Worm (Caenorhabditis elegans) whole organism, L3 larva: ENCODE data around the gene F41C3.11.

Source experiments
- R02D3.7 ChIP-seq: fragments of 150-350 bp; optimal IDR thresholded peaks from 2 replicates; lab custom pipeline; 2014; ENCODE audit warnings: missing biosample characterization, missing genetic modification characterization
- ZK546.5 ChIP-seq: sonication (generic microtip); optimal IDR thresholded peaks from 2 replicates; lab custom pipeline; 2017; ENCODE audit warnings: missing biosample characterization, missing genetic modification characterization
- aly-2 ChIP-seq: fragments of 150-350 bp; optimal IDR thresholded peaks from 2 replicates; lab custom pipeline; 2014; ENCODE audit warnings: missing biosample characterization, missing genetic modification characterization
- ama-1 ChIP-seq: fragments of 150-350 bp; optimal IDR thresholded peaks from 2 replicates; lab custom pipeline; 2018
- ceh-16 ChIP-seq: sonication (generic microtip); optimal IDR thresholded peaks from 2 replicates; lab custom pipeline; 2017; ENCODE audit warnings: missing biosample characterization, missing genetic modification characterization
- ceh-28 ChIP-seq: fragments of 150-350 bp; optimal IDR thresholded peaks from 2 replicates; lab custom pipeline; 2014; ENCODE audit warnings: missing biosample characterization, missing genetic modification reagents, missing genetic modification characterization
- ceh-82 ChIP-seq: fragments of 150-350 bp; optimal IDR thresholded peaks from 2 replicates; lab custom pipeline; 2014; ENCODE audit warnings: missing biosample characterization, missing genetic modification characterization
- ceh-9 ChIP-seq: sonication (generic microtip); optimal IDR thresholded peaks from 2 replicates; lab custom pipeline; 2018; ENCODE audit warnings: missing biosample characterization, missing genetic modification characterization
- daf-12 ChIP-seq: fragments of 150-350 bp; optimal IDR thresholded peaks from 2 replicates; lab custom pipeline; 2014; ENCODE audit warnings: missing biosample characterization, missing genetic modification reagents, missing genetic modification characterization
- egl-27 ChIP-seq: sonication (generic microtip); optimal IDR thresholded peaks from 4 replicates; lab custom pipeline; 2017; ENCODE audit warnings: missing biosample characterization, missing genetic modification reagents, missing genetic modification characterization
- egl-5 ChIP-seq: fragments of 150-350 bp; optimal IDR thresholded peaks from 2 replicates; lab custom pipeline; 2017; ENCODE audit warnings: missing biosample characterization, missing genetic modification reagents, missing genetic modification characterization, inconsistent platforms
- elt-1 ChIP-seq: fragments of 150-350 bp; optimal IDR thresholded peaks from 2 replicates; lab custom pipeline; 2014; ENCODE audit warnings: missing biosample characterization, missing genetic modification characterization
- elt-2 ChIP-seq: sonication (generic microtip); optimal IDR thresholded peaks from 2 replicates; lab custom pipeline; 2016; ENCODE audit warnings: missing genetic modification reagents, mild to moderate bottlenecking, missing genetic modification characterization, missing compliant biosample characterization
- elt-3 ChIP-seq, 3 experiments: fragments of 150-350 bp in 1 of 3; sonication (generic microtip) in 2 of 3; optimal IDR thresholded peaks; 2 replicates in 2 of 3; 4 replicates in 1 of 3; lab custom pipeline; 2014 to 2017; ENCODE audit warnings: missing biosample characterization in 3 of 3, missing genetic modification characterization in 3 of 3
- eor-1 ChIP-seq, 2 experiments: fragments of 150-350 bp; optimal IDR thresholded peaks; 2 replicates each; lab custom pipeline; 2014 to 2018; ENCODE audit warnings: missing biosample characterization in 2 of 2, missing genetic modification characterization in 2 of 2
- fkh-10 ChIP-seq: sonication (generic microtip); optimal IDR thresholded peaks from 2 replicates; lab custom pipeline; 2017; ENCODE audit warnings: missing biosample characterization, missing genetic modification reagents, missing genetic modification characterization
- fkh-2 ChIP-seq: fragments of 150-350 bp; optimal IDR thresholded peaks from 2 replicates; lab custom pipeline; 2014; ENCODE audit warnings: missing biosample characterization, missing genetic modification reagents, missing genetic modification characterization
- fos-1 ChIP-seq: fragments of 150-350 bp; optimal IDR thresholded peaks from 2 replicates; lab custom pipeline; 2014; ENCODE audit warnings: missing biosample characterization, missing genetic modification characterization
- hmg-11 ChIP-seq: sonication (generic microtip); optimal IDR thresholded peaks from 2 replicates; lab custom pipeline; 2016; ENCODE audit warnings: missing genetic modification characterization, missing compliant biosample characterization
- jun-1 ChIP-seq: fragments of 150-350 bp; optimal IDR thresholded peaks from 2 replicates; lab custom pipeline; 2014; ENCODE audit warnings: missing biosample characterization, missing genetic modification reagents, missing genetic modification characterization
- lin-15B ChIP-seq: fragments of 150-350 bp; optimal IDR thresholded peaks from 2 replicates; lab custom pipeline; 2014; ENCODE audit warnings: missing biosample characterization, missing genetic modification characterization
- lin-39 ChIP-seq: fragments of 150-350 bp; optimal IDR thresholded peaks from 2 replicates; lab custom pipeline; 2018; ENCODE audit warnings: missing biosample characterization, missing genetic modification reagents, missing genetic modification characterization
- lsy-12 ChIP-seq: sonication (generic microtip); optimal IDR thresholded peaks from 2 replicates; lab custom pipeline; 2016; ENCODE audit warnings: mild to moderate bottlenecking, missing genetic modification characterization, missing compliant biosample characterization
- mdl-1 ChIP-seq: fragments of 150-350 bp; optimal IDR thresholded peaks from 2 replicates; lab custom pipeline; 2014; ENCODE audit warnings: missing biosample characterization, missing genetic modification characterization
- mml-1 ChIP-seq: fragments of 150-350 bp; sonication (generic microtip); optimal IDR thresholded peaks from 3 replicates; lab custom pipeline; 2014; ENCODE audit warnings: missing biosample characterization, missing genetic modification characterization
- nfya-1 ChIP-seq: sonication (generic microtip); optimal IDR thresholded peaks from 2 replicates; lab custom pipeline; 2017; ENCODE audit warnings: missing genetic modification characterization, mild to moderate bottlenecking, missing compliant biosample characterization, antibody characterized with exemption, moderate library complexity; ENCODE audit not compliant: insufficient read depth
- nhr-11 ChIP-seq: fragments of 150-350 bp; optimal IDR thresholded peaks from 2 replicates; lab custom pipeline; 2014; ENCODE audit warnings: missing biosample characterization, missing genetic modification characterization
- nhr-12 ChIP-seq: fragments of 150-350 bp; optimal IDR thresholded peaks from 2 replicates; lab custom pipeline; 2014; ENCODE audit warnings: missing biosample characterization, missing genetic modification characterization
- nhr-23 ChIP-seq: fragments of 150-350 bp; optimal IDR thresholded peaks from 2 replicates; lab custom pipeline; 2014; ENCODE audit warnings: missing biosample characterization, missing genetic modification reagents, missing genetic modification characterization
- nhr-237 ChIP-seq: fragments of 150-350 bp; optimal IDR thresholded peaks from 2 replicates; lab custom pipeline; 2014; ENCODE audit warnings: missing biosample characterization, missing genetic modification characterization
- nhr-25 ChIP-seq: sonication (generic microtip); optimal IDR thresholded peaks from 2 replicates; lab custom pipeline; 2017; ENCODE audit warnings: missing biosample characterization, missing genetic modification characterization
- nhr-28 ChIP-seq: fragments of 150-350 bp; optimal IDR thresholded peaks from 2 replicates; lab custom pipeline; 2014; ENCODE audit warnings: missing biosample characterization, missing genetic modification characterization
- nhr-43 ChIP-seq: sonication (generic microtip); optimal IDR thresholded peaks from 2 replicates; lab custom pipeline; 2016; ENCODE audit warnings: mild to moderate bottlenecking, missing genetic modification characterization, missing compliant biosample characterization; ENCODE audit not compliant: poor library complexity, severe bottlenecking
- nhr-67 ChIP-seq: fragments of 150-350 bp; optimal IDR thresholded peaks from 2 replicates; lab custom pipeline; 2014; ENCODE audit warnings: missing biosample characterization, missing genetic modification characterization
- nhr-76 ChIP-seq: fragments of 150-350 bp; sonication (generic microtip); optimal IDR thresholded peaks from 5 replicates; lab custom pipeline; 2014; ENCODE audit warnings: missing biosample characterization, missing genetic modification characterization
- nhr-77 ChIP-seq: fragments of 150-350 bp; optimal IDR thresholded peaks from 2 replicates; lab custom pipeline; 2014; ENCODE audit warnings: missing biosample characterization, missing genetic modification characterization
- pha-4 ChIP-seq: fragments of 150-350 bp; optimal IDR thresholded peaks from 2 replicates; lab custom pipeline; 2014; ENCODE audit warnings: missing biosample characterization, missing genetic modification reagents, missing genetic modification characterization
- pqm-1 ChIP-seq: fragments of 150-350 bp; optimal IDR thresholded peaks from 2 replicates; lab custom pipeline; 2017; ENCODE audit warnings: missing biosample characterization, missing genetic modification characterization, inconsistent platforms
- sea-2 ChIP-seq: fragments of 150-350 bp; sonication (generic microtip); optimal IDR thresholded peaks from 4 replicates; lab custom pipeline; 2014; ENCODE audit warnings: missing biosample characterization, missing genetic modification reagents, missing genetic modification characterization
- skn-1 ChIP-seq: fragments of 150-350 bp; optimal IDR thresholded peaks from 2 replicates; lab custom pipeline; 2014; ENCODE audit warnings: missing biosample characterization, missing genetic modification characterization
- snpc-4 ChIP-seq: fragments of 150-350 bp; optimal IDR thresholded peaks from 2 replicates; lab custom pipeline; 2014; ENCODE audit warnings: missing biosample characterization, missing genetic modification characterization
- tbx-2 ChIP-seq: sonication (generic microtip); optimal IDR thresholded peaks from 2 replicates; lab custom pipeline; 2016; ENCODE audit warnings: mild to moderate bottlenecking, missing genetic modification characterization, missing compliant biosample characterization
- unc-39 ChIP-seq: sonication (generic microtip); optimal IDR thresholded peaks from 4 replicates; lab custom pipeline; 2017; ENCODE audit warnings: missing biosample characterization, missing genetic modification characterization
- unc-62 ChIP-seq: fragments of 150-350 bp; sonication (generic microtip); optimal IDR thresholded peaks from 4 replicates; lab custom pipeline; 2014; ENCODE audit warnings: missing biosample characterization, missing genetic modification reagents, missing genetic modification characterization
- zag-1 ChIP-seq: fragments of 150-350 bp; optimal IDR thresholded peaks from 2 replicates; lab custom pipeline; 2014; ENCODE audit warnings: missing biosample characterization, missing genetic modification characterization
- ztf-11 ChIP-seq: fragments of 150-350 bp; optimal IDR thresholded peaks from 2 replicates; lab custom pipeline; 2014; ENCODE audit warnings: missing biosample characterization, missing genetic modification characterization
- ztf-4 ChIP-seq: fragments of 150-350 bp; optimal IDR thresholded peaks from 2 replicates; lab custom pipeline; 2014; ENCODE audit warnings: missing biosample characterization, missing genetic modification characterization

Gene F41C3.11

ce11 chrII:4710120-4710519 is 23.6 kb downstream of the F41C3.11 start, which contains the start of gene tag-151:
Gene tag-151 (plus strand): TSS chrII:4710277.
- TF ChIP-seq nhr-43 (tag; lab: Kevin White, UChicago) (peak; percentile 43), ceh-82 (no peak), fos-1 (tag; lab: Kevin White, UChicago) (no peak), elt-3 (tag; optimal IDR thresholded peaks at IDR 0.05; lab: Kevin White, UChicago) (no peak), fkh-10 (GFP tag; lab: Kevin White, UChicago) (no peak), elt-2 (peak; percentile 28), lsy-12 (tag; lab: Kevin White, UChicago) (peak; percentile 64), aly-2 (tag; lab: Kevin White, UChicago) (peak; percentile 53)

ce11 chrII:4706359-4706871 is 27.3 kb downstream of the F41C3.11 start, which contains the start of the genes F10G7.9 and tsn-1:
Gene F10G7.9 (minus strand): TSS chrII:4706485.
Gene tsn-1 (plus strand): TSS chrII:4706821.
- TF ChIP-seq egl-5 (tag; lab: Kevin White, UChicago): no peak
- no peak for TF ChIP-seq daf-12 (tag; lab: Kevin White, UChicago)
- no peak for TF ChIP-seq nhr-76 (tag; lab: Kevin White, UChicago)
- TF ChIP-seq jun-1 (tag; lab: Kevin White, UChicago): no peak
- peak; percentile 82 for TF ChIP-seq lin-15B
- peak; percentile 48 for TF ChIP-seq pqm-1
- no peak for TF ChIP-seq nhr-237
- TF ChIP-seq pha-4 (tag; lab: Kevin White, UChicago): peak; percentile 77
- TF ChIP-seq lin-39 (tag; lab: Kevin White, UChicago): no peak
- TF ChIP-seq nhr-25 (tag; lab: Kevin White, UChicago): peak; percentile 81
- no peak for TF ChIP-seq fos-1 (tag; lab: Kevin White, UChicago)
- no peak for TF ChIP-seq elt-3 (tag; optimal IDR thresholded peaks at IDR 0.05; lab: Kevin White, UChicago)
- no peak for TF ChIP-seq nhr-12
- TF ChIP-seq nhr-11 (tag; lab: Kevin White, UChicago): no peak
- TF ChIP-seq skn-1 (tag; lab: Kevin White, UChicago): peak; percentile 75
- TF ChIP-seq ceh-9 (tag; lab: Kevin White, UChicago): no peak
- no peak for TF ChIP-seq nhr-67 (tag; lab: Kevin White, UChicago)
- no peak for TF ChIP-seq ceh-16 (tag; lab: Kevin White, UChicago)
- TF ChIP-seq fkh-10 (GFP tag; lab: Kevin White, UChicago): no peak
- TF ChIP-seq eor-1 (tag; optimal IDR thresholded peaks at IDR 0.05; lab: Kevin White, UChicago): no peak
- TF ChIP-seq ztf-4 (tag; lab: Kevin White, UChicago): no peak
- no peak for TF ChIP-seq ztf-11 (tag; lab: Kevin White, UChicago)
- no peak for TF ChIP-seq aly-2 (tag; lab: Kevin White, UChicago)
- peak; percentile 61 for TF ChIP-seq hmg-11 (tag; lab: Kevin White, UChicago)
- peak; percentile 68 for TF ChIP-seq elt-2
- TF ChIP-seq elt-1: no peak
- no peak for TF ChIP-seq unc-39
- no peak for TF ChIP-seq nhr-77 (tag; lab: Kevin White, UChicago)
- no peak for TF ChIP-seq zag-1 (tag; lab: Kevin White, UChicago)
- no peak for TF ChIP-seq mml-1 (tag; lab: Kevin White, UChicago)
- no peak for TF ChIP-seq ZK546.5 (tag; lab: Kevin White, UChicago)
- TF ChIP-seq ceh-82: no peak
- no peak for TF ChIP-seq fkh-2 (tag; lab: Kevin White, UChicago)
- TF ChIP-seq egl-27 (tag; lab: Kevin White, UChicago): no peak
- TF ChIP-seq nfya-1 (tag; lab: Kevin White, UChicago): peak; percentile 92
- no peak for TF ChIP-seq tbx-2
- TF ChIP-seq mdl-1 (tag; lab: Kevin White, UChicago): no peak
- TF ChIP-seq unc-62 (GFP tag; lab: Kevin White, UChicago): no peak
- TF ChIP-seq R02D3.7: no peak
- TF ChIP-seq sea-2 (GFP tag; lab: Kevin White, UChicago): no peak
- TF ChIP-seq ama-1: no peak
- TF ChIP-seq snpc-4 (tag; lab: Kevin White, UChicago): no peak
- no peak for TF ChIP-seq nhr-28 (tag; lab: Kevin White, UChicago)
- peak; percentile 29 for TF ChIP-seq nhr-43 (tag; lab: Kevin White, UChicago)
- TF ChIP-seq nhr-23 (tag; lab: Kevin White, UChicago): peak; percentile 63
- peak; percentile 83 for TF ChIP-seq lsy-12 (tag; lab: Kevin White, UChicago)
- TF ChIP-seq ceh-28 (tag; lab: Kevin White, UChicago): peak; percentile 36
- TF ChIP-seq, all 47 proteins: peak for 12
